Fruit fly (Drosophila melanogaster): ENCODE results near the gene retm.

The retm gene

DNA sequence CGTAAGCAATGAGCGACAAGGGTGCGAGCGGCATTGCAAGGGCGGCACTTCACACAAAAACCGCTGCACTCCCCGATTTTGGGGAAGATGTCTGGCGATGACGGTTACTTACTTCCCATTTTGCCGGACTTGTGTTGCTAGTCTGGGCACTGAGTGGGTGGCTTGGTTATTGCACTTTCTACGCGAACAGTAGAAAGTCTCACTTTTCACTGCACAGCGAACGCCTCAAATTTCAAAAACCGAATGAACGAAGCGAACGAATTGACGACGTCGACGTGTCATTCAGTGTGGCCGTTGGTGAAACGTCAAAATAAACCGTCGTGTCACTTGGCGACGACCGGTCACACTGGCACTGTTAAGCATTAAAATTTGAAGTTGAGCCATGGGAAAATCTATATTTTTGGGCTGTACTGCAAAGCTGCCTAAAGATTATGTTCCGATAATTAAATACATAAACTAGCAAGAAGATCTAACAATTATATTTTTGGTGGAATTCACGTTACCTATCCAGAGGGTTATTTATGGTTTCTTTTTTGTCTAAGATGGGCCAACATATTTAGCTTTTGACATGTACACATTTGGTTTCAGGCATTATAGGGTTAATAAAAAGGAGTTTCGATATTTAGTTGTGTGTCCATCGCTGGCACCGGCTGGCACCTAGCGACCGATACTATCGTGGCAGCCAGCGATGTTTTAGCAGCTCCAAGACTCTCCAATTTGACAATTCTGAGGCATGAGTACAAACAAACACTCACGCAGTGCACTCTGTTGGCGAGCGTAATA lies 24.7 kb upstream of the retm start, which contains the start of the genes Sec61alpha and Daxx:
Gene Sec61alpha, minus strand, starts transcription at position 364 of the 783 bp plus-strand sequence.
Gene Daxx, plus strand, starts transcription at position 718 of the 783 bp plus-strand sequence.
- no peak for TF ChIP-seq psq (optimal IDR thresholded peaks at IDR 0.05)

DNA sequence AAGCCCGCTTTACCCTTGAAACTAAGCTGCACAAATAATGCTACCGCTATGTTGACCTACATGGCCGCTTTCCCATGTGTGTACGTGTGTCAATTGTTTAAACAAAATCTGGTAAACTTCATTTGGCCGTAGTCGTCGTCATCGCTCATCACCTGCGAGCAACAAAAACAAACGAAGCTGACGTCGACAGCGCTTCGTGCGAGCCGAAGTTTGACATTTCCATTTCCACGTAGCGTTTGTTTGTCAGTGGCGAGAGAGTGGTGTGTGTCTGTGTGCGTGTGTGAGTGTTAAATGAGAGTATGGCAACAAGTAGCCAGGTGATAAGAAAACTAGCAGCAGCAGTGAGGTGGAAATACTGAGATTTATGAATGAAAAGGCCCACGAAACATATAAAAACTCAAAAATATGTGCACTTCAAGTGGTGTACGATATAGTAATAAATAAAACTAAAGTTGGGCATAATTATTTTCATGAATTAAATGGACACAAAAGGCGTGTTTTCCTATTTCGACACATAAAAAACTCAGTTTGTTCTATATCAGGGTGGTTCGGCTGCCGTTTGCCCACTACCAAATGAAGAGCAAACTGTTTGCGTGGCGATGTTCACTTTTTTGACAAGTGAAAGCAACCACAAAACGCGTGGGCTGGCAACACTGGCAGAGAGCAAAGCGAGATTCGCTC lies 23.6 kb upstream of the retm start:
- TF ChIP-seq pan (optimal IDR thresholded peaks at IDR 0.05), result no peak
- no peak for TF ChIP-seq CG8478 (optimal IDR thresholded peaks at IDR 0.05)
- no peak for TF ChIP-seq usp (GFP tag; optimal IDR thresholded peaks at IDR 0.05)
- TF ChIP-seq psq (optimal IDR thresholded peaks at IDR 0.05), result no peak
- no peak for TF ChIP-seq EcR (GFP tag; optimal IDR thresholded peaks at IDR 0.05)
- TF ChIP-seq Dll (optimal IDR thresholded peaks at IDR 0.05), result no peak

DNA sequence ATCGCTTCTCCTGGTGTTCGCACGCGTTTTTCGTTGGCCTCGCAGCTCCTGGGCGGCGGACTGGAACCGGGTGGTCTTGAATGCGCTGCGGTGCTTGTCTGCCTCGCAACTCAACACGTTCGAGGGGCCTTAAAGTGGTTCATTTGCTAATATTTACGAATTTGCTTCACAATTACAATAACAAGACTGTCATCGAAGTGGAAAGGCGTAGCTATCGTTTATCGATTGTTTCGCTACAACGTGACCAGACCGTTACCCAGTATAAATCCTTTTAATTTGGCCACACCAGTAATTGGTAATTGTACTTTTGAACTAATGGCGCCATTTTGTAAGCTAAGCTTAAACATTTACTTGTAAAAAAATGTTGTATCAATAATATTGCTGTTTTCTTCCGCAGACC lies 21.0 kb upstream of the retm start, which contains the start of gene CG9536:
Gene CG9536, minus strand, starts transcription at position 223 of the 400 bp plus-strand sequence.
- no peak for TF ChIP-seq usp (GFP tag; optimal IDR thresholded peaks at IDR 0.05)
- no peak for TF ChIP-seq psq (optimal IDR thresholded peaks at IDR 0.05)
- TF ChIP-seq Dll (optimal IDR thresholded peaks at IDR 0.05), result no peak

DNA sequence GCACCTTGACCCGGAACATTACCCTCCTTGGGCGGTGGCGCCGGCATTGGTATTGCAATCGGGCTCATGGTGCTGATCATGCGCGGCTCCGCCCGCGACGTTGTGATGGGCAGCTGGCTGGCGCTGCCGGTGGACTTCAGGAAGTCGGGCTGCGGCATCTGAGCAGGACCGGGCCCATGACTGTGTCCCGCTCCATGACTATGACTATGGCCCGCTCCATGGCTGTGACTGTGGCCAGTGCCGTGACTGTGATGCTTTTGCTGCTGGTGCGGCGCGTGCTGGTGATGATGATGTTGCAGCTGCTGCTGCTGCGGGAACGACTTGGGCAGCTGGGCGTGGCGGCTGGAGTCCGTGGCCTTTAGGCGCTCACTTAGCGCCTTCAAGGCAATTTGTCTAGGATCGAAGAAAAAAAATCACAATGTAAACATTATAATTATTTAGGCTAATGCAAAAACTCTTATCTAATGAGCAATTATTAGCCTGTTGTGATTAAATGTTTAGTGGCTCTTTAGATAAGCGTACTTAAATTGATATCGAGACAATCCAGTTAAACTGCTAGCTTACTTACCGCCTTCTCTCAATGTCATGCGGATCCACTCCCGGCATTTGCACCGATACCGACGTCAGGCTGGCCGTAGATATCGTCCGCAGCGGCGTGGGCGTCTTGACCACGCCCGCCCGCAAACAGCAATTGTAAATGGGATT lies 19.3 kb upstream of the retm start:
- no peak for TF ChIP-seq psq (optimal IDR thresholded peaks at IDR 0.05)
- TF ChIP-seq usp (GFP tag; optimal IDR thresholded peaks at IDR 0.05), result no peak
- TF ChIP-seq EcR (GFP tag; optimal IDR thresholded peaks at IDR 0.05), result no peak
- TF ChIP-seq CG8478 (optimal IDR thresholded peaks at IDR 0.05), result no peak
- no peak for TF ChIP-seq Dll (optimal IDR thresholded peaks at IDR 0.05)
- TF ChIP-seq pan (optimal IDR thresholded peaks at IDR 0.05), result no peak

DNA sequence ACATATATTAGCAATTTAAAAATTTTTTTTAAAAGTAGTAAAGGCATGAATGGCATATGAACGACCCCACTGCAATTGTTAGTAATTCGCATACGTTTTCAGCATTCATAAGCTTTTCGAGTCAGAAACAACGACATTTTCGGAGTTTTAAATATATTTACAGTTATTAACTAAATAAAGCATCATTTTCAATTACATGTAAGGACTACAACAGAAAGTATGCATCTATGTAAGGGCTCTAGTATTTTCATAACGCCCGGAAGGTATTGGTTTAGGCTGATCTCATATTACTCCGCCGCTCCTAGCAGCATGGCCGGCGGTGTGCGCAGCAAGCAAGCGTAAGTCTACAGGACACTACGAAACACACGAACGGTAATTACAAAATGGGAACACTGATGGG lies 18.6 kb upstream of the retm start:
- TF ChIP-seq Dll (optimal IDR thresholded peaks at IDR 0.05), result no peak
- no peak for TF ChIP-seq pan (optimal IDR thresholded peaks at IDR 0.05)
- TF ChIP-seq EcR (GFP tag; optimal IDR thresholded peaks at IDR 0.05), result no peak
- TF ChIP-seq psq (optimal IDR thresholded peaks at IDR 0.05), result no peak
- TF ChIP-seq usp (GFP tag; optimal IDR thresholded peaks at IDR 0.05), result no peak
- TF ChIP-seq CG8478 (optimal IDR thresholded peaks at IDR 0.05), result no peak

DNA sequence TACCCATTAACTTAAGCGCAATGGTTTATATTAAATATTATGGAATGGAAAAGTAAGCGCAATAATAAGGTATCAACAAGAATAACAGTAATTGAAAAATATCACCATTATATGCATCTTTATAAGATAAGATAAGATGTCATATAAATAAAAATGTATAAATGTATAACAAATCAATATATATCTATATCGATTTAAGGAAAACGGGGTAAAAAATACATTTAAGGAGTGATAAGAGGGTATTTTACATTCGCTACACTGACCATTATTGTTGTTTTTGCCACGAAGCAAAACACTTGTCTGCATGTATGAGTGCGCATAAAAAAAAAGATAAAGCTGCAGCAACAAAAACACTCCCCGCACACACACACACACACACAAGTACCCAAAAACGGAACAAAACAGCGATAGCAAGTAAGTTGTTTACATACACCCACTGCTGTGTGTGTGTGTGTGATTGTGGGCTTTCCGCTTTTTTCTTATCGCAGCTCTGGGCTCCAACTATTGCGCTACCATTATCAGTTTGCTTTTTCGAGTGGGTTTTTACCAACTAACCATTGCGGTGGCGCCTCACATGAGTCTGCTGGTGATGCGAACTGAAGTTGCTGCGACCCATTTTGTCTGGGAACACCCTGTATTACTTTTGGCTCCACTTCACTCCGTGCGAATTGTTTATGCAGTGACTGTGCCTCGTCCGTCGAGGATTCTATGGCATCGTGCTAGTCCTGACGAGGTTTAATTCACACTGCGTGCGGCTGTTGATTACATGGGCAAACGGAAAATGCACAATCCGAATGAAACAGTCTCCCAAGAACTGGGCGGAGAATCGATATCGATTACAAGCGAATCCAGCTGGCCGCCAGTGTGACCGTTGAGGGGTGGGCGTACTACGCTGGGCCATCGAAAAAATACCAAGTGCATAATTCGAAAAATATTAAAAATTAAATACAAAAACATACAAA lies 17.6 kb upstream of the retm start, which contains the start of gene mmy:
Gene mmy, minus strand, starts transcription at position 829 of the 962 bp plus-strand sequence.
- no peak for TF ChIP-seq Dll (optimal IDR thresholded peaks at IDR 0.05)
- no peak for TF ChIP-seq usp (GFP tag; optimal IDR thresholded peaks at IDR 0.05)
- TF ChIP-seq EcR (GFP tag; optimal IDR thresholded peaks at IDR 0.05), result no peak
- TF ChIP-seq psq (optimal IDR thresholded peaks at IDR 0.05), result no peak
- TF ChIP-seq pan (optimal IDR thresholded peaks at IDR 0.05), result peak; percentile 79
- no peak for TF ChIP-seq CG8478 (optimal IDR thresholded peaks at IDR 0.05)

DNA sequence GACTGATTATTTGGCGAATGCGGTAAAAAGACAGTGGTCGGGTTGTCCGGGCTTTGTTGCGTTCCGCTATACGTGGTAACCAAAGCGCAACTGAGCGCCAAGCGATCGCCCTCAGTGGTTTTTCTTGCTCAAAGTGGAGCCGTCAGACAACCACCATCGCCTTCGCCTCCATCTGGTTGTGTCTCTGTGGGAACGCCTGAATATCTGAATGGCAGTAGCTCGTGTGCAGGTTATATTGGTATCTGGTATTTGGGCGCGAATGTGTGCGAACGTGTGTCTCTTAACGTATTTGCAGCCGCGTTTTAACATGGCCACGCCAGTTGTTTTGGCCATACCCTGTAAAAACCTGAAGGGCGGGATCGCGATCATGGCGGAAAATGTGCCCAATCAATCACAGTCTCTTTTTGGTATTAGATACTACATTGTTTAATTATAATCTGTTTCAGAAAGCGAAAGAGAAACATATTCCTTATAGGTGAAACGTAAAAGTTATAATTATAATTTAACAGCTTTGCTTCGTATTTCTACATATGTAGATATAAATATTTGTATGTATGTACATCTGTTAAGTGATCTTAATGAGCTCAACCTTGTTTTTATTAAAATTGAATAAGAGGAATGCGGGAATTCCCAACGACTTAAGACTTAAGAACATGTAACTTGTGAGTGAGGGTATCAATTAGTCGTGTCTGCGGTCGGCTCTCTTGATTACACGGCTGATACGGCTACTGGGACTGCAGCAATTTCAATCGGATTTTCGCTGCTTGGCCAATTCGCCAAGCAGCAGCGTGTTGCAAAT lies 16.4 kb upstream of the retm start:
- TF ChIP-seq CG8478 (optimal IDR thresholded peaks at IDR 0.05), result no peak
- TF ChIP-seq EcR (GFP tag; optimal IDR thresholded peaks at IDR 0.05), result no peak
- TF ChIP-seq psq (optimal IDR thresholded peaks at IDR 0.05), result no peak
- no peak for TF ChIP-seq Dll (optimal IDR thresholded peaks at IDR 0.05)
- no peak for TF ChIP-seq usp (GFP tag; optimal IDR thresholded peaks at IDR 0.05)
- peak; percentile 81 for TF ChIP-seq pan (optimal IDR thresholded peaks at IDR 0.05)

DNA sequence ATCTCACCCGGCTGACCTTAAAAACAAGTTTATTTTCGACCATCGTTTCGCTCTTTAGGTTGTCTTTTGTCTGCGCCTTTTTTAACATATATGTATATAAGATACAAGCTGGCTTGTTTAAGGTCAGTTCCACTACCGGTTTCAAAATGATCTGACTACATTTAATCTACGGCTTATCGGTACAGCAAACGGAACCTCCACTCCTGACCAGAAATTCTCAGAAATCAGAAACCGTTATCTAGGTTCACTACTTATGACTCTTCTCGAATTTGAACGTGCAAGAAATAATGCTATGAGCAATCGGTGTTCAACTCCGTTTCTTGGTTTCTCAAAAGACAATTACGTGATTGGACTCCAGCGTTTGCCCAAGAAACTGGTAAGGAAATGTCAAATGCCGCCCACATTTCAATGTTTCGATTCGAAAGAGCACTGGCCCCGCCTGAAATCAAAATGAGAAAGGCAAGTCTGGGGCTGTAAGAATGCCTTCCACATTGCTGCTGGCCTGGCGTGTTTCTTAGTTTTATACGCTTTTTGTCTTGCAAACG lies 14.4 kb upstream of the retm start:
- no peak for TF ChIP-seq CG8478 (optimal IDR thresholded peaks at IDR 0.05)
- no peak for TF ChIP-seq psq (optimal IDR thresholded peaks at IDR 0.05)
- no peak for TF ChIP-seq EcR (GFP tag; optimal IDR thresholded peaks at IDR 0.05)
- no peak for TF ChIP-seq Dll (optimal IDR thresholded peaks at IDR 0.05)
- no peak for TF ChIP-seq pan (optimal IDR thresholded peaks at IDR 0.05)
- TF ChIP-seq usp (GFP tag; optimal IDR thresholded peaks at IDR 0.05), result no peak

DNA sequence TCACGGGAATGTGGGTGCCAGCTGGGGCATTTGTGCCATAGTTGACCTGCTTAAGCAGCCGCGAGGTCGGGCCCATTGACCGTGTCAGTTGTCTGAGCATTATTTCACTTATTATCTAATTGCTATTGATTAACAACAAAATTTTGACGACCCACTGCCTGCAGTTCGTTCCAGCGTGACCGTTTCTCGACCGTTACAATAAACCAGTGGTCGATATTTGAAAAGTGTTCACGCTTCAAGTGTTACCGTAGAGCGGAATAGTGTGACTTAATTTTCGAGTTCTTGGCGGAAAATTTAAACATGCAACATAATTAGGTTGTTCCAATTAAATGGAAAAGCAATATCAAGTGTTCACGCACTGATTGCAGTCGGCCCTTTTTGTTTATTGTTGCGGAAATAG lies 11.8 kb upstream of the retm start, which contains the start of gene HemK1:
Gene HemK1, minus strand, starts transcription at position 190 of the 400 bp plus-strand sequence.
- no peak for TF ChIP-seq Dll (optimal IDR thresholded peaks at IDR 0.05)
- no peak for TF ChIP-seq CG8478 (optimal IDR thresholded peaks at IDR 0.05)
- TF ChIP-seq EcR (GFP tag; optimal IDR thresholded peaks at IDR 0.05), result no peak
- TF ChIP-seq usp (GFP tag; optimal IDR thresholded peaks at IDR 0.05), result no peak
- TF ChIP-seq psq (optimal IDR thresholded peaks at IDR 0.05), result no peak
- TF ChIP-seq pan (optimal IDR thresholded peaks at IDR 0.05), result no peak

DNA sequence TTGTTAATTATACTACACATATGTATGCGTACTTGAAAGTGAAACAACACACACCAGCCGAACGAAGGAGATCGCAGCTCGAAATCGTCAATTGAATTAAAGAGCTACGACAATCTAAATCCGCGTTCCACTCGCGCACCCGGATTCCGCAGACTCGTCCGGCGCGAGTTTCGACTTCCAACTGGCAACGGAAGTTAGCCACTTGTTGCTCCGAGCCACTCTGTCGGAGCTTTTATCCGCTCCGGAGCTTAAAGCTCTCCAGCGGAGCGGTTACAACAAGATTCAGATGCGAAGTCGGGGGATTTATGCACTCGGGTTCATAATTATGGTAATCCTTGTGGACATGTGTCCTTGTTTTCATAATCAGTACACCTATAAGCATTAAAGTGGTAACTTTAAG lies 9.8 kb upstream of the retm start, which contains the start of gene Rchy1:
Gene Rchy1, minus strand, starts transcription at position 173 of the 400 bp plus-strand sequence.
- no peak for TF ChIP-seq psq (optimal IDR thresholded peaks at IDR 0.05)
